Worm (Caenorhabditis elegans): ENCODE results near the gene K12H6.2.
"Not testable (repeated sequence)": the region's sequence is repeated elsewhere in the genome, so short reads cannot be mapped to it uniquely, and the experiment has no call there.

The K12H6.2 gene

DNA sequence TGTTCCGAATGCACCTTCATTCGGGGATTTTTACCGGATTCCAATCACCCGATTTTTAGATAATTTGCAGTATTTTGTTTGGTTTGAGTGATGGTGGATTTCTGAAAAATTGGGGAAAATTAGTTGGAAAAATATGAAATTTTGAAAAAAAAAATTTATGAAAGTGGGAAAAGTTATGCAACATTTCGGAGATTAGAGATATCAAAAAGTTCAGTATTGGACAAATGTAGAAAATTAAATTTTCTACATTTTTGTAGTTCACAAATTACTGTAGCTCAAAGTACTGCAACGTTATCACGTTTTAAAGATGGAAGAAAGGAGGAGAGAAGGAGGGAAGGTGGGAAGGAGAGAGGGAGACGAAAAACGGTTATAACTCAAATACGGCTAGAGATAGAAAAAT is 37.1 kb upstream of the K12H6.2 start, which contains the start of gene ptc-3:
Gene ptc-3, minus strand, starts transcription at position 101 of the 400 bp plus-strand sequence.
- no peak for TF ChIP-seq sdz-12 (GFP tag; optimal IDR thresholded peaks at IDR 0.05)

DNA sequence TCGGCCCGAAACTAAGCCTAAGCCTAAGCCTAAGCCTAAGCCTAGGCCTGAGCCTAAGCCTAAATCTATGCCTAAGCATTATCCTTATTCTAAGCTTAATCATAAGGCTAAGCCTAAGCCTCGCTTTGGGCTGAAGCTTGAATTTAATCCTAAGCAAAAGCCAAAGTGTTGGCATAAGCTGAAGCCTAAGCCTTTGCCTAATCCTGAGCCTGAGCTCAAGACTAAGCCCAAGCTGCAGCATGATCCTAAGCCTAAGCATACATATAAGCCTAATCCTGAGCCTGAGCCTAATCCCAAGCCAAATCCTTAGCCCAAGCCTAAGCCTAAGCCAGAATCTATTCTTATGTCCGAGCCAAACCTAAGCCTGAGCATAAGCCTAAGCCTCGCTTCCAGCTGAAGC is 31.2 kb upstream of the K12H6.2 start:
- TF ChIP-seq gei-8 (GFP tag; optimal IDR thresholded peaks at IDR 0.05) (no peak), T20F7.1 (GFP tag; optimal IDR thresholded peaks at IDR 0.05) (no peak), nhr-42 (GFP tag; IDR thresholded peaks at IDR 0.05) (no peak), cey-2 (tag; optimal IDR thresholded peaks at IDR 0.05; ENCODE audit: borderline replicate concordance, insufficient read depth) (no peak), Y105C5A.15 (GFP tag; IDR thresholded peaks at IDR 0.05) (no peak), F37D6.2 (tag; optimal IDR thresholded peaks at IDR 0.05) (no peak), ceh-28 (tag; optimal IDR thresholded peaks at IDR 0.05) (no peak), skn-1 (tag; optimal IDR thresholded peaks at IDR 0.05) (no peak), nhr-111 (GFP tag; optimal IDR thresholded peaks at IDR 0.05) (no peak), aha-1 (tag) (no peak), tra-1 (GFP tag; IDR thresholded peaks at IDR 0.05) (no peak), lir-3 (tag; optimal IDR thresholded peaks at IDR 0.05) (no peak), sdz-12 (GFP tag; optimal IDR thresholded peaks at IDR 0.05) (no peak), Y75B8A.6 (GFP tag; IDR thresholded peaks at IDR 0.05) (no peak), R02D3.7 (tag; optimal IDR thresholded peaks at IDR 0.05) (no peak), zfp-3 (GFP tag; conservative IDR thresholded peaks at IDR 0.05) (no peak), ZK337.2 (GFP tag; IDR thresholded peaks at IDR 0.05) (no peak), mes-2 (tag; optimal IDR thresholded peaks at IDR 0.05; ENCODE audit: poor library complexity, severe bottlenecking) (no peak), ztf-11 (tag; optimal IDR thresholded peaks at IDR 0.05) (no peak), hif-1 (tag; optimal IDR thresholded peaks at IDR 0.05) (no peak)

DNA sequence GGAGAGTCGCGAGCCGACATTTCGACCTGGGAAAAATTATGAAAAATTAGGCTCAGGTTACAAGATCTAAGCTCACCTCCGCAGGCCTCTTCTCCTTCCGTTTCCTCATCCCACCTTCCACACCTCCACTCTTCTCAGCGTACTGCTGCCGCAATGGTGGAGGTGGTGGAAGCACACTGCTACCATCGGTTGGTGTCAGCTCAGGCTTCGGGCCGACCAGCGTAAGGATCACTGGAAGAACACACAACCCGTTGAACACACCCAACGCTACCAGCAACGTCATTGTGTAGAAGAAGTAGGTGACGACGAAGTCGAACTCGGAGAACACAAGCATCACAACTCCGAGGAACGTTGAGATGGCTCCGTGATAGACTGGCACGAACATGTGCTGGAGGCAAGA is 30.3 kb upstream of the K12H6.2 start:
- TF ChIP-seq lin-13 (GFP tag; optimal IDR thresholded peaks at IDR 0.05), result no peak
- peak; percentile 54 for TF ChIP-seq set-16 (GFP tag; IDR thresholded peaks at IDR 0.05)

DNA sequence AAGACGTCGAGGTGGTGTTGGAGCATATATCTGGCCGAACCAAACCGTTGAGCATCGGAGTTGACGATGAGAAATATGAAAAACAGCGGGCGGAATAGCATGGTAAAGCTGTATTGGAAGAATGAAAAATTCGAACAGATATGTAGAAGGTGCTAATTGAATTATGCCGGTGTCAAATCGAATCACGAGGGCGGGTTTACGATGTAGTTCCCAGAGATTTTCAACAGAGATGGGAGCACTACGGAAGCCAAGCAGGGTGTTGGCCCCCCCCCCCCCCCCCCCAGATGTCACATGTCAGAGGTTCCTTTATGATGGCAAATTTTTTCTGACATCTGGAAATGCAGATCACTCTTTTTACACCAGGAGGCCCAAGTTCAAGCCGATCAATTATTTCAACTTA is 27.7 kb upstream of the K12H6.2 start, which contains the start of gene Y110A2AL.7:
Gene Y110A2AL.7, minus strand, starts transcription at position 101 of the 400 bp plus-strand sequence.
- no peak for TF ChIP-seq tag-97 (GFP tag; IDR thresholded peaks at IDR 0.05)
- peak in 1 of 2 experiments; percentile 64 for TF ChIP-seq unc-62 (GFP tag; optimal IDR thresholded peaks at IDR 0.05 in 1 of 2)
- no peak for TF ChIP-seq unc-62 (tag; optimal IDR thresholded peaks at IDR 0.05)

DNA sequence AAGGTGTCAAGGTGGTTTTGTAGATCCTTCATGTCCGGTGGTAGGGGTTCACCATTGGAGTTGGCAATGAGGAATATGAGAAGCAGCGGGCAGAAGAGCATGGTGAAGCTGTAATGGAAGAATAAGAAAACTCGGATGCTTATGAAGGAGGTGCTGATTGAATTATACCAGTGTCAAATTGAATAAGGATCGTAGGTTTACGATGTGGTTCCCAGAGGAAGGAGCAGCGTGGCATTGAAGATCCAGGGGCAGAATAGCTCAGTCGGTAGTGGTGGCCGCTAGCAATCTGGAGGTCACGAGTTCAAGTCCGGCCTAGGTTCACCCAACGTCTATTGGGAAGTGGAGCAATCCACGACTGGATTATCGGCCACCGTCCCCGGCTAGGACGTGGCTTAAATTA is 26.2 kb upstream of the K12H6.2 start, which contains the start of gene Y110A2AL.6:
Gene Y110A2AL.6, minus strand, starts transcription at position 101 of the 400 bp plus-strand sequence.
- TF ChIP-seq hlh-11 (tag; optimal IDR thresholded peaks at IDR 0.05) (no peak), mxl-3 (GFP tag; optimal IDR thresholded peaks at IDR 0.05) (no peak), daf-19 (GFP tag; conservative IDR thresholded peaks at IDR 0.05) (no peak), hlh-30 (tag; optimal IDR thresholded peaks at IDR 0.05; ENCODE audit: insufficient read depth) (no peak), T20F7.1 (GFP tag; optimal IDR thresholded peaks at IDR 0.05) (no peak), nhr-25 (tag; optimal IDR thresholded peaks at IDR 0.05; ENCODE audit: borderline replicate concordance, insufficient read depth) (no peak), tag-97 (GFP tag; IDR thresholded peaks at IDR 0.05) (no peak)

DNA sequence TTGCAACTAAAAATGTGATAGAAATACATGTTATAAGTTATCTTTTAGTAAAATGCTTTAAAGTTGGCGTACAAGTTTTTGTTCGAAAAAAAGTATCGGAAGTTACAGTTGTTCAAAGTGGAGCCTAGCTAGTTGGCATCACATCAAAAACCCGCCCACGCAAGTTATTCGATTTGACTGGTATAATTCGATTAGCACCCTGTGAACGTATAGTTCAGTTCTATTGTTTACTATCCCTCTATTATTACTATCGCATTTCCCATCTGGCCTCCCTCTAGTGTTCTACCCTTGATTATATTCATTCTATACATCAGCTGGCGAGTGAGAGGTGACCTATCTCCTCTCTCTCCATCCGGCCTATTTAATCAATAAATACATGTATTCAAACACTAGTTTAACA is 23.7 kb upstream of the K12H6.2 start, which contains the start of gene Y110A2AL.4:
Gene Y110A2AL.4, plus strand, starts transcription at position 301 of the 400 bp plus-strand sequence.
- TF ChIP-seq lsy-2 (tag; optimal IDR thresholded peaks at IDR 0.05); madf-5 (GFP tag; IDR thresholded peaks at IDR 0.05); daf-12 (tag; optimal IDR thresholded peaks at IDR 0.05): not testable (repeated sequence)
